Fruit fly (Drosophila melanogaster) whole organism, wandering third instar larva: Measurements from ENCODE around the gene CG9426.
A peak's percentile ranks its signal among the peaks of the same experiment; 100 is the strongest.

Source experiments
- Abd-B ChIP-seq: fragments of >200 bp; optimal IDR thresholded peaks from 2 replicates; lab custom pipeline; 2017; ENCODE audit warnings: missing biosample characterization, missing genetic modification characterization
- CG32264 ChIP-seq: fragments of 200-800 bp; sonication (Bioruptor generic); optimal IDR thresholded peaks from 2 replicates; lab custom pipeline; 2016; ENCODE audit warnings: missing biosample characterization, missing genetic modification characterization
- CG9705 ChIP-seq: fragments of 200-800 bp; sonication (Bioruptor generic); optimal IDR thresholded peaks from 2 replicates; lab custom pipeline; 2018; ENCODE audit warnings: missing biosample characterization, mild to moderate bottlenecking, missing genetic modification characterization
- CrebA ChIP-seq: fragments of 200-800 bp; sonication (Bioruptor generic); optimal IDR thresholded peaks from 2 replicates; lab custom pipeline; 2016; ENCODE audit warnings: missing biosample characterization, mild to moderate bottlenecking, missing genetic modification characterization, borderline replicate concordance
- Dfd ChIP-seq: fragments of >200 bp; optimal IDR thresholded peaks from 2 replicates; lab custom pipeline; 2017; ENCODE audit warnings: missing biosample characterization, missing genetic modification characterization
- Dif ChIP-seq: fragments of 200-275, 200-300 bp; sonication (Bioruptor generic); optimal IDR thresholded peaks from 2 replicates; lab custom pipeline; 2018; ENCODE audit warnings: missing biosample characterization, missing genetic modification characterization; ENCODE audit not compliant: partially characterized antibody
- GATAd ChIP-seq: sonication (Bioruptor generic); optimal IDR thresholded peaks from 2 replicates; lab custom pipeline; 2016; ENCODE audit warnings: missing biosample characterization, missing genetic modification characterization
- HLH106 ChIP-seq: fragments of 200-800 bp; optimal IDR thresholded peaks from 3 replicates; lab custom pipeline; 2019; ENCODE audit warnings: missing biosample characterization, mild to moderate bottlenecking, missing genetic modification characterization, moderate library complexity
- Hnf4 ChIP-seq: fragments of 200-800 bp; sonication (Bioruptor generic); optimal IDR thresholded peaks from 2 replicates; lab custom pipeline; 2016; ENCODE audit warnings: missing biosample characterization, mild to moderate bottlenecking, missing genetic modification characterization
- Hr78 ChIP-seq: fragments of >200 bp; optimal IDR thresholded peaks from 2 replicates; lab custom pipeline; 2017; ENCODE audit warnings: missing biosample characterization, missing genetic modification characterization
- Hr83 ChIP-seq: fragments of 200-300 bp; sonication (Bioruptor generic); optimal IDR thresholded peaks from 2 replicates; lab custom pipeline; 2016; ENCODE audit warnings: missing biosample characterization, mild to moderate bottlenecking, missing genetic modification characterization, moderate library complexity; ENCODE audit not compliant: poor library complexity, severe bottlenecking
- Jra ChIP-seq: sonication (Bioruptor generic); optimal IDR thresholded peaks from 2 replicates; lab custom pipeline; 2016; ENCODE audit warnings: missing biosample characterization, missing genetic modification characterization
- Mio ChIP-seq: sonication (Bioruptor generic); optimal IDR thresholded peaks from 2 replicates; lab custom pipeline; 2016; ENCODE audit warnings: missing biosample characterization, missing genetic modification characterization
- Myc ChIP-seq: fragments of >200 bp; optimal IDR thresholded peaks from 2 replicates; lab custom pipeline; 2017
- N ChIP-seq: fragments of >200 bp; optimal IDR thresholded peaks from 2 replicates; lab custom pipeline; 2018; ENCODE audit warnings: missing biosample characterization, missing external identifiers, missing genetic modification characterization
- OdsH ChIP-seq: fragments of 200-800 bp; sonication (Bioruptor generic); optimal IDR thresholded peaks from 2 replicates; lab custom pipeline; 2016; ENCODE audit warnings: missing biosample characterization, mild to moderate bottlenecking, missing genetic modification characterization
- Rel ChIP-seq, 2 experiments: fragments of 200-800 bp; sonication (Bioruptor generic) in 1 of 2; optimal IDR thresholded peaks; 2 replicates in 1 of 2; 3 replicates in 1 of 2; lab custom pipeline; 2016 to 2019; ENCODE audit warnings: mild to moderate bottlenecking in 2 of 2, missing biosample characterization in 2 of 2, missing genetic modification characterization in 2 of 2, moderate library complexity in 1 of 2
- Sp1 ChIP-seq: fragments of 200-800 bp; sonication (Bioruptor generic); optimal IDR thresholded peaks from 3 replicates; lab custom pipeline; 2019; ENCODE audit warnings: missing biosample characterization, mild to moderate bottlenecking, missing genetic modification characterization, moderate library complexity
- Vsx2 ChIP-seq: fragments of 200-300, 225-300 bp; sonication (Bioruptor generic); optimal IDR thresholded peaks from 2 replicates; lab custom pipeline; 2018; ENCODE audit warnings: missing biosample characterization, missing genetic modification characterization; ENCODE audit not compliant: partially characterized antibody
- br ChIP-seq: fragments of 200-800 bp; sonication (Bioruptor generic); optimal IDR thresholded peaks from 2 replicates; lab custom pipeline; 2016; ENCODE audit warnings: missing biosample characterization, missing genetic modification characterization
- brk ChIP-seq: fragments of 200-800 bp; sonication (Bioruptor generic); optimal IDR thresholded peaks from 2 replicates; lab custom pipeline; 2016; ENCODE audit warnings: missing biosample characterization, mild to moderate bottlenecking, missing genetic modification characterization
- dl ChIP-seq, 2 experiments: fragments of 175-275, 200-275 bp in 1 of 2; fragments of 200-275 bp in 1 of 2; sonication (Bioruptor generic); optimal IDR thresholded peaks; lab custom pipeline; 2018; ENCODE audit warnings: mild to moderate bottlenecking in 2 of 2, missing biosample characterization in 2 of 2, missing genetic modification characterization in 2 of 2, moderate library complexity in 2 of 2; ENCODE audit not compliant: partially characterized antibody in 2 of 2, insufficient read depth in 1 of 2
- dmrt93B ChIP-seq: fragments of 200-800 bp; sonication (Bioruptor generic); optimal IDR thresholded peaks from 2 replicates; lab custom pipeline; 2018; ENCODE audit warnings: missing biosample characterization, mild to moderate bottlenecking, missing genetic modification characterization
- dsf ChIP-seq: sonication (Bioruptor generic); optimal IDR thresholded peaks from 2 replicates; lab custom pipeline; 2016; ENCODE audit warnings: missing biosample characterization, missing genetic modification characterization, borderline replicate concordance
- ey ChIP-seq: fragments of 200-800 bp; sonication (Bioruptor generic); optimal IDR thresholded peaks from 2 replicates; lab custom pipeline; 2016; ENCODE audit warnings: missing biosample characterization, missing genetic modification characterization
- foxo ChIP-seq, 2 experiments: fragments of 200-800 bp; sonication (Bioruptor generic); optimal IDR thresholded peaks; 2 replicates in 1 of 2; 3 replicates in 1 of 2; lab custom pipeline; 2016 to 2017; ENCODE audit warnings: missing biosample characterization in 2 of 2, missing genetic modification characterization in 2 of 2
- fru ChIP-seq: fragments of 200-800 bp; sonication (Bioruptor generic); optimal IDR thresholded peaks from 3 replicates; lab custom pipeline; 2016; ENCODE audit warnings: missing biosample characterization, mild to moderate bottlenecking, missing genetic modification characterization
- h ChIP-seq: fragments of 200-800 bp; sonication (Bioruptor generic); optimal IDR thresholded peaks from 3 replicates; lab custom pipeline; 2016; ENCODE audit warnings: missing biosample characterization, mild to moderate bottlenecking, missing genetic modification characterization
- jim ChIP-seq: fragments of 175-275, 200-325 bp; sonication (Bioruptor generic); optimal IDR thresholded peaks from 2 replicates; lab custom pipeline; 2016; ENCODE audit warnings: missing biosample characterization, mild to moderate bottlenecking, missing genetic modification characterization
- lola ChIP-seq: fragments of >200 bp; optimal IDR thresholded peaks from 2 replicates; lab custom pipeline; 2017; ENCODE audit warnings: missing biosample characterization, missing genetic modification characterization
- pan ChIP-seq: fragments of >200 bp; optimal IDR thresholded peaks from 2 replicates; lab custom pipeline; 2017
- psq ChIP-seq: fragments of 200-800 bp; sonication (Bioruptor generic); optimal IDR thresholded peaks from 3 replicates; lab custom pipeline; 2017; ENCODE audit warnings: missing biosample characterization, mild to moderate bottlenecking, missing genetic modification characterization, moderate library complexity
- rgr ChIP-seq: fragments of 200-800 bp; sonication (Bioruptor generic); optimal IDR thresholded peaks from 3 replicates; lab custom pipeline; 2016; ENCODE audit warnings: missing biosample characterization, mild to moderate bottlenecking, missing genetic modification characterization
- sage ChIP-seq: fragments of 200-800 bp; sonication (Bioruptor generic); optimal IDR thresholded peaks from 2 replicates; lab custom pipeline; 2016; ENCODE audit warnings: missing biosample characterization, mild to moderate bottlenecking, missing genetic modification characterization
- sv ChIP-seq: fragments of 200-800 bp; sonication (Bioruptor generic); optimal IDR thresholded peaks from 3 replicates; lab custom pipeline; 2016; ENCODE audit warnings: missing biosample characterization, missing genetic modification characterization
- tai ChIP-seq: sonication (Bioruptor generic); optimal IDR thresholded peaks from 2 replicates; lab custom pipeline; 2016; ENCODE audit warnings: missing biosample characterization, missing genetic modification characterization
- usp ChIP-seq: fragments of >200 bp; optimal IDR thresholded peaks from 2 replicates; lab custom pipeline; 2017; ENCODE audit warnings: missing biosample characterization, missing genetic modification characterization
- woc ChIP-seq: sonication (Bioruptor generic); optimal IDR thresholded peaks from 2 replicates; lab custom pipeline; 2016; ENCODE audit warnings: missing biosample characterization, mild to moderate bottlenecking, missing genetic modification characterization

Gene CG9426

DNA sequence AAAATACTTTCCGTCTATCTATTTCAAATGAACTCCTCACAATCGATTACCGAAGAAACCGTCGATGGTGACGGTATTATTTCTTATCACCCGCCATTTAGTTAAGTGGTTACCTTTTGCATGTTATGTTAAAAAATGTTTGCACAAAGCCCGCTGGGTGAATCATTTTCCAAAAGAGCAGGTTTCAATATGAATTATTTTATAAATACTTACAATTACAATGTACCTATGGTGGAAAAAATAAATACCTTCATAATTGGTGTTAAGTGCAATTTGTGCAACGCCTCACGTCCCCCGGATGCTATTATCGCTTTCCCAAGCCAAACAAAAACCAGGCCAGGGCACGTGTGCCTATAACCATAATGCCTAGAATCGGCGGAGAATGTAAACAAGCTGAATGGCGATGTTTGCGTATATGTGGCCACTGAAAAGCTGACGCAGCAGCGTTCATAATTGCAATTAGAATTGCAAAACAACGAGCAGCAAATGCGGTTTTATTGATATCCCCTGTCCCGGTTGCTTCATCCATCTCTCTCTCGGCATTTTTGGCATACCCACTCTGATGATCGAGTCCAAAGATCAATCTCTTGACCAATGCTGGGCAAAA lies 12.8 kb downstream of the CG9426 start:
- TF ChIP-seq Hr78 (GFP tag; lab: Kevin White, UChicago) (no peak), br (GFP tag; lab: Kevin White, UChicago) (no peak)

DNA sequence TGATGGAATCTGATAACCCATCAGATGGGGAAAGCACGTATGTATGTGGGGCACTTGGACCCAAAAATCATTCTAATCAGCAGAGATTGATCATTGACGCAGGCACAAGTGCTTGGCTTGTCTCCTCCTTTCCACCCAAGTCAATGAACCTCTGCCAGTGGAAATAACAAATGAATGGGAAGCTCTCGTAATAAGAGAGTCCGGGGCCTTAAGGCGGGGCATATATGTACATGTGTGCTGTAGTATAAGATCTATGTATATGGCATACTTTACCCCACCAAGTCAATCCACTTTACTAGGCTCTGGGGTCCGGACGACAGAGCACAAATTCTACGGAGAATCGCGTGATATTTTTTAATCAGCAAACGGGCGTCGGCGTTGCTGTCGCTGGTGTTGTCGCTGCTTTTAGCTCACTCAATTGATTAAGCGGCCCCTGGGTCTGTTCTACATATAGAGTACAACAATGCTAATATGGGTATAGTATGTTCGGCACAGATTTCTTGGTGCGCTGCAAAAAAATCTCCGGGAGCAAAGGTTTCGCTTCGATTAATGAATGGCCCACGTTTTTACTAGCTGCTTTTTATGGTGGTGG lies 13.6 kb downstream of the CG9426 start:
- TF ChIP-seq woc (GFP tag; lab: Kevin White, UChicago) (no peak), Jra (GFP tag; lab: Kevin White, UChicago) (no peak), Mio (GFP tag; lab: Kevin White, UChicago) (no peak), OdsH (GFP tag; lab: Kevin White, UChicago) (peak; percentile 13), N (GFP tag; lab: Kevin White, UChicago) (no peak), psq (GFP tag; lab: Kevin White, UChicago) (no peak), Hr83 (GFP tag; lab: Kevin White, UChicago) (peak; percentile 0), Rel (GFP tag; optimal IDR thresholded peaks at IDR 0.05; lab: Kevin White, UChicago) (no peak), Rel (tag; optimal IDR thresholded peaks at IDR 0.05; lab: Kevin White, UChicago) (peak; percentile 83), h (peak; percentile 42), rgr (GFP tag; lab: Kevin White, UChicago) (peak; percentile 8), ey (no peak), Hnf4 (GFP tag; lab: Kevin White, UChicago) (peak; percentile 22), br (GFP tag; lab: Kevin White, UChicago) (peak; percentile 33)
- TF ChIP-seq, all 38 proteins: peak for 7

DNA sequence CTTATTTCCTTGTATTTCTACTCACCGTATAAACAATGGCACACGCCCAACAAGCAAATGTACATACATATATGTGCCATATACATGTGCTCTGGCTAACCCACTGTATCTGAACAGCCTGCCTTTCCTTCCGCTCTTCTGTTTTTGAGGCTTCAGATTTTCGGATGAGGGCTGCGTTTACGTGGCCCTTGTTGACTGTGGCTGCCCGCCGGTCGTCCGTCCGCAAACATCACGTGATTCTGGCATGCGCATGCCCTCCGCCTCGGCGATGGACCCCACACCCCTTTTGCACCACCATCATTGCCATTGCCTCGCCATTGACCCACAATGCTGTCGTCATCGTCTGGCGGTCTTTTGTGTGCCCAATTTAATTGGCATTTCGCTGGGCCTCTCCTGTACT lies 14.5 kb downstream of the CG9426 start:
- TF ChIP-seq dsf (GFP tag; lab: Kevin White, UChicago): no peak
- peak; percentile 15 for TF ChIP-seq Sp1 (GFP tag; lab: Kevin White, UChicago)
- TF ChIP-seq Dif (GFP tag; lab: Kevin White, UChicago): no peak
- TF ChIP-seq CrebA: no peak
- TF ChIP-seq HLH106 (tag; lab: Kevin White, UChicago): peak; percentile 22
- no peak for TF ChIP-seq lola (GFP tag; lab: Kevin White, UChicago)
- no peak for TF ChIP-seq GATAd (GFP tag; lab: Kevin White, UChicago)
- TF ChIP-seq brk (GFP tag; lab: Kevin White, UChicago): no peak
- peak; percentile 21 for TF ChIP-seq fru
- TF ChIP-seq dmrt93B (GFP tag; lab: Kevin White, UChicago): no peak
- TF ChIP-seq Rel (GFP tag; optimal IDR thresholded peaks at IDR 0.05; lab: Kevin White, UChicago): no peak
- peak; percentile 9 for TF ChIP-seq Rel (tag; optimal IDR thresholded peaks at IDR 0.05; lab: Kevin White, UChicago)
- TF ChIP-seq br (GFP tag; lab: Kevin White, UChicago): peak; percentile 52
- no peak for TF ChIP-seq Mio (GFP tag; lab: Kevin White, UChicago)
- TF ChIP-seq dl (GFP tag; optimal IDR thresholded peaks at IDR 0.05; lab: Kevin White, UChicago; ENCODE audit: insufficient read depth in 1 of 2, partially characterized antibody in 2 of 2): no peak
- peak in 1 of 2 experiments; percentile 4 for TF ChIP-seq foxo (GFP tag; optimal IDR thresholded peaks at IDR 0.05; lab: Kevin White, UChicago)
- no peak for TF ChIP-seq CG9705 (GFP tag; lab: Kevin White, UChicago)
- no peak for TF ChIP-seq Vsx2
- no peak for TF ChIP-seq sage (GFP tag; lab: Kevin White, UChicago)
- TF ChIP-seq Hr78 (GFP tag; lab: Kevin White, UChicago): no peak
- TF ChIP-seq OdsH (GFP tag; lab: Kevin White, UChicago): peak; percentile 21
- no peak for TF ChIP-seq Abd-B
- TF ChIP-seq N (GFP tag; lab: Kevin White, UChicago): no peak
- TF ChIP-seq rgr (GFP tag; lab: Kevin White, UChicago): peak; percentile 21
- TF ChIP-seq CG32264: no peak
- no peak for TF ChIP-seq tai
- TF ChIP-seq ey: no peak
- TF ChIP-seq usp (GFP tag; lab: Kevin White, UChicago): no peak
- no peak for TF ChIP-seq Myc
- peak; percentile 70 for TF ChIP-seq h
- no peak for TF ChIP-seq Jra (GFP tag; lab: Kevin White, UChicago)
- no peak for TF ChIP-seq psq (GFP tag; lab: Kevin White, UChicago)
- no peak for TF ChIP-seq Dfd (GFP tag; lab: Kevin White, UChicago)
- TF ChIP-seq Hnf4 (GFP tag; lab: Kevin White, UChicago): no peak
- TF ChIP-seq sv: no peak
- no peak for TF ChIP-seq pan (lab: Kevin White, UChicago)
- peak; percentile 58 for TF ChIP-seq Hr83 (GFP tag; lab: Kevin White, UChicago)
- no peak for TF ChIP-seq jim (GFP tag; lab: Kevin White, UChicago)
- no peak for TF ChIP-seq woc (GFP tag; lab: Kevin White, UChicago)
